Worm (Caenorhabditis elegans): ENCODE results near the gene rpn-5.

rpn-5 gene

ce11 chrII:4674188-4674587 lies 24.0 kb downstream of the rpn-5 start:
- peak; percentile 60 for TF ChIP-seq jun-1 (tag; optimal IDR thresholded peaks at IDR 0.05)
- no peak for TF ChIP-seq hmg-11 (tag; optimal IDR thresholded peaks at IDR 0.05)
- TF ChIP-seq skn-1 (tag; optimal IDR thresholded peaks at IDR 0.05): no peak
- peak; percentile 68 for TF ChIP-seq pqm-1 (tag; optimal IDR thresholded peaks at IDR 0.05)
- peak; percentile 96 for TF ChIP-seq elt-2 (tag; optimal IDR thresholded peaks at IDR 0.05)
- TF ChIP-seq fkh-10 (GFP tag; optimal IDR thresholded peaks at IDR 0.05): no peak
- no peak for TF ChIP-seq R02D3.7 (tag; optimal IDR thresholded peaks at IDR 0.05)

- TF ChIP-seq unc-39 (tag; optimal IDR thresholded peaks at IDR 0.05): no peak
- peak; percentile 56 for TF ChIP-seq ama-1 (optimal IDR thresholded peaks at IDR 0.05)
Observed at ce11 chrII:4673670-4674069, 24.6 kb downstream of the rpn-5 start.

- no peak for TF ChIP-seq ZK546.5 (tag; optimal IDR thresholded peaks at IDR 0.05)
- TF ChIP-seq zag-1 (tag; optimal IDR thresholded peaks at IDR 0.05): no peak
- no peak for TF ChIP-seq lin-15B (tag; optimal IDR thresholded peaks at IDR 0.05)
- TF ChIP-seq mml-1 (tag; optimal IDR thresholded peaks at IDR 0.05): no peak
- TF ChIP-seq ceh-28 (tag; optimal IDR thresholded peaks at IDR 0.05): no peak
- no peak for TF ChIP-seq lin-39 (tag; optimal IDR thresholded peaks at IDR 0.05)
- TF ChIP-seq nfya-1 (tag; optimal IDR thresholded peaks at IDR 0.05; ENCODE audit: insufficient read depth): no peak
- TF ChIP-seq ceh-9 (tag; optimal IDR thresholded peaks at IDR 0.05): no peak
- no peak for TF ChIP-seq elt-3 (tag; optimal IDR thresholded peaks at IDR 0.05)
- no peak for TF ChIP-seq nhr-25 (tag; optimal IDR thresholded peaks at IDR 0.05)
- no peak for TF ChIP-seq lsy-12 (tag; optimal IDR thresholded peaks at IDR 0.05)
Observed at ce11 chrII:4673242-4673641, 25.0 kb downstream of the rpn-5 start.

ce11 chrII:4672584-4673110 lies 25.6 kb downstream of the rpn-5 start, which contains the start of the genes clec-140 and hmg-11:
clec-140 (plus strand) TSS chrII:4673060.
hmg-11 (plus strand) TSS chrII:4673085.
- TF ChIP-seq mml-1 (tag; optimal IDR thresholded peaks at IDR 0.05) (no peak), elt-2 (tag; optimal IDR thresholded peaks at IDR 0.05) (peak; percentile 46), eor-1 (tag; optimal IDR thresholded peaks at IDR 0.05) (no peak), ceh-9 (tag; optimal IDR thresholded peaks at IDR 0.05) (no peak), egl-27 (tag; optimal IDR thresholded peaks at IDR 0.05) (no peak), mdl-1 (tag; optimal IDR thresholded peaks at IDR 0.05) (no peak), R02D3.7 (tag; optimal IDR thresholded peaks at IDR 0.05) (no peak), nhr-43 (tag; optimal IDR thresholded peaks at IDR 0.05; ENCODE audit: poor library complexity, severe bottlenecking) (no peak), unc-62 (GFP tag; optimal IDR thresholded peaks at IDR 0.05) (no peak), nhr-76 (tag; optimal IDR thresholded peaks at IDR 0.05) (no peak), tbx-2 (tag; optimal IDR thresholded peaks at IDR 0.05) (no peak), nhr-77 (tag; optimal IDR thresholded peaks at IDR 0.05) (no peak), jun-1 (tag; optimal IDR thresholded peaks at IDR 0.05) (peak; percentile 45), unc-39 (tag; optimal IDR thresholded peaks at IDR 0.05) (no peak), lin-39 (tag; optimal IDR thresholded peaks at IDR 0.05) (peak; percentile 90), aly-2 (tag; optimal IDR thresholded peaks at IDR 0.05) (no peak), ztf-4 (tag; optimal IDR thresholded peaks at IDR 0.05) (no peak), ceh-16 (tag; optimal IDR thresholded peaks at IDR 0.05) (no peak), fos-1 (tag; optimal IDR thresholded peaks at IDR 0.05) (peak; percentile 9), hmg-11 (tag; optimal IDR thresholded peaks at IDR 0.05) (no peak), nhr-67 (tag; optimal IDR thresholded peaks at IDR 0.05) (no peak), nhr-23 (tag; optimal IDR thresholded peaks at IDR 0.05) (peak; percentile 41), nhr-28 (tag; optimal IDR thresholded peaks at IDR 0.05) (no peak), fkh-10 (GFP tag; optimal IDR thresholded peaks at IDR 0.05) (no peak), elt-3 (tag; optimal IDR thresholded peaks at IDR 0.05) (no peak), daf-12 (tag; optimal IDR thresholded peaks at IDR 0.05) (no peak), nhr-12 (tag; optimal IDR thresholded peaks at IDR 0.05) (no peak), snpc-4 (tag; optimal IDR thresholded peaks at IDR 0.05) (peak; percentile 43), nhr-11 (tag; optimal IDR thresholded peaks at IDR 0.05) (no peak), egl-5 (tag; optimal IDR thresholded peaks at IDR 0.05) (peak; percentile 24), nhr-25 (tag; optimal IDR thresholded peaks at IDR 0.05) (peak; percentile 51), ztf-11 (tag; optimal IDR thresholded peaks at IDR 0.05) (no peak), lin-15B (tag; optimal IDR thresholded peaks at IDR 0.05) (peak; percentile 71), ama-1 (optimal IDR thresholded peaks at IDR 0.05) (no peak), pqm-1 (tag; optimal IDR thresholded peaks at IDR 0.05) (peak; percentile 33), nhr-237 (tag; optimal IDR thresholded peaks at IDR 0.05) (no peak), ZK546.5 (tag; optimal IDR thresholded peaks at IDR 0.05) (no peak), sea-2 (GFP tag; optimal IDR thresholded peaks at IDR 0.05) (no peak), elt-1 (tag; optimal IDR thresholded peaks at IDR 0.05) (no peak), fkh-2 (tag; optimal IDR thresholded peaks at IDR 0.05) (no peak), ceh-28 (tag; optimal IDR thresholded peaks at IDR 0.05) (no peak), nfya-1 (tag; optimal IDR thresholded peaks at IDR 0.05; ENCODE audit: insufficient read depth) (peak; percentile 72), pha-4 (tag; optimal IDR thresholded peaks at IDR 0.05) (no peak), zag-1 (tag; optimal IDR thresholded peaks at IDR 0.05) (no peak), lsy-12 (tag; optimal IDR thresholded peaks at IDR 0.05) (peak; percentile 8)
